Worm (Caenorhabditis elegans): ENCODE measurements around the gene rme-6.
A peak's percentile ranks its signal among the peaks of the same experiment; 100 is the strongest.

rme-6 gene

ce11 chrX:1121575-1121974 is 24.6 kb downstream of the rme-6 start:
- TF ChIP-seq elt-3 (tag; optimal IDR thresholded peaks at IDR 0.05), result no peak
- TF ChIP-seq unc-55 (GFP tag; optimal IDR thresholded peaks at IDR 0.05), result peak; percentile 50

DNA sequence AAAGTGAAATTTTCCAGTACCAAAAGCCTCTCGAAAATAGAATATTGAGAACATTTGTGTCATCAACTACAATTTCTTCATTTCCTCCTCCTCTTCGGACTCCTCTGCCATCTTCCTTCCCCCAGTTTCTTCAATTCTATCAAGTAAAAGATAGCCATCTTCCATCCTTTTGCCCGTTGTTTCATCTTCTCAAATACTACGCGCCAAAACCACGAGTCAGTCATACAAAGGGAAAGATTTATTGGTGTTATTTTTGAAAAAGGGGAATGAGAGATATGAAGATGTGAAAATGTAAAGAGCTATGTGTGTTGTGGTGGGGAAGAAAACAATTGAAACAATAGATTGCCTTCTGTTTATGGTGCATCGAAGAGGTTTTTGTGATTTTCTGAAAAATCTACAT is 25.2 kb downstream of the rme-6 start:
- TF ChIP-seq skn-1 (tag; optimal IDR thresholded peaks at IDR 0.05) (no peak), ama-1 (optimal IDR thresholded peaks at IDR 0.05) (no peak), mab-5 (tag; optimal IDR thresholded peaks at IDR 0.05) (peak; percentile 94), lin-11 (tag; optimal IDR thresholded peaks at IDR 0.05) (no peak), ceh-16 (tag; optimal IDR thresholded peaks at IDR 0.05) (no peak), C34F6.9 (tag; optimal IDR thresholded peaks at IDR 0.05) (peak; percentile 67), ceh-82 (tag; optimal IDR thresholded peaks at IDR 0.05) (no peak), nhr-10 (tag; optimal IDR thresholded peaks at IDR 0.05) (no peak), mbf-1 (tag; optimal IDR thresholded peaks at IDR 0.05) (no peak), snpc-4 (tag; optimal IDR thresholded peaks at IDR 0.05) (no peak), lsy-2 (tag; optimal IDR thresholded peaks at IDR 0.05) (peak in 1 of 2 experiments; percentile 54), sma-3 (GFP tag; optimal IDR thresholded peaks at IDR 0.05) (peak; percentile 5), ztf-11 (tag; optimal IDR thresholded peaks at IDR 0.05) (no peak), nhr-23 (tag; optimal IDR thresholded peaks at IDR 0.05) (no peak), R02D3.7 (tag; optimal IDR thresholded peaks at IDR 0.05) (no peak), peb-1 (tag; optimal IDR thresholded peaks at IDR 0.05) (no peak), zag-1 (tag; optimal IDR thresholded peaks at IDR 0.05) (no peak), nhr-237 (tag; optimal IDR thresholded peaks at IDR 0.05) (no peak), egl-27 (tag; optimal IDR thresholded peaks at IDR 0.05) (peak; percentile 4), sma-9 (GFP tag; optimal IDR thresholded peaks at IDR 0.05) (peak; percentile 61), sma-9 (tag; optimal IDR thresholded peaks at IDR 0.05) (no peak), unc-39 (tag; optimal IDR thresholded peaks at IDR 0.05) (no peak), aly-2 (tag; optimal IDR thresholded peaks at IDR 0.05) (no peak), elt-1 (tag; optimal IDR thresholded peaks at IDR 0.05) (no peak), lin-39 (tag; optimal IDR thresholded peaks at IDR 0.05) (peak; percentile 52), lin-13 (GFP tag; optimal IDR thresholded peaks at IDR 0.05) (peak; percentile 38), alr-1 (tag; optimal IDR thresholded peaks at IDR 0.05) (no peak), nhr-6 (tag; optimal IDR thresholded peaks at IDR 0.05) (peak; percentile 6), fos-1 (tag; optimal IDR thresholded peaks at IDR 0.05) (peak; percentile 21), unc-62 (GFP tag; optimal IDR thresholded peaks at IDR 0.05) (peak; percentile 22), F13H6.1 (tag; optimal IDR thresholded peaks at IDR 0.05) (no peak), nhr-11 (tag; optimal IDR thresholded peaks at IDR 0.05) (no peak), unc-55 (GFP tag; optimal IDR thresholded peaks at IDR 0.05) (peak; percentile 32), nhr-77 (tag; optimal IDR thresholded peaks at IDR 0.05) (no peak), Y55F3AM.14 (GFP tag; optimal IDR thresholded peaks at IDR 0.05) (no peak), dmd-4 (tag; optimal IDR thresholded peaks at IDR 0.05) (no peak), mdl-1 (tag; optimal IDR thresholded peaks at IDR 0.05) (no peak), blmp-1 (tag; optimal IDR thresholded peaks at IDR 0.05; ENCODE audit: insufficient read depth) (no peak), nhr-12 (tag; optimal IDR thresholded peaks at IDR 0.05) (no peak), crh-2 (tag; optimal IDR thresholded peaks at IDR 0.05) (peak; percentile 79), gmeb-1 (tag; optimal IDR thresholded peaks at IDR 0.05) (no peak), sem-4 (tag; optimal IDR thresholded peaks at IDR 0.05) (no peak), elt-3 (tag; optimal IDR thresholded peaks at IDR 0.05) (no peak), nhr-129 (tag; optimal IDR thresholded peaks at IDR 0.05) (peak; percentile 69), nhr-25 (tag; optimal IDR thresholded peaks at IDR 0.05) (peak; percentile 24), ztf-1 (GFP tag; conservative IDR thresholded peaks at IDR 0.05) (no peak), ZK546.5 (tag; optimal IDR thresholded peaks at IDR 0.05) (no peak), nhr-21 (tag; optimal IDR thresholded peaks at IDR 0.05) (peak; percentile 30), ztf-4 (tag; optimal IDR thresholded peaks at IDR 0.05) (no peak)

All from whole organism, L2 larva.